Worm (Caenorhabditis elegans) whole organism, mixed stage, embryonic: ENCODE measurements around the gene mtq-2.
A peak's percentile ranks its signal among the peaks of the same experiment; 100 is the strongest.

Source experiments
- bed-3 ChIP-seq: fragments of 200-800 bp; sonication (Bioruptor generic); optimal IDR thresholded peaks from 3 replicates; lab custom pipeline; 2018; ENCODE audit warnings: mild to moderate bottlenecking, missing genetic modification characterization, moderate library complexity, missing compliant biosample characterization
- blmp-1 ChIP-seq: fragments of 150-350 bp; optimal IDR thresholded peaks from 2 replicates; lab custom pipeline; 2014; ENCODE audit warnings: missing biosample characterization, missing genetic modification characterization
- ceh-39 ChIP-seq: fragments of 150-350 bp; optimal IDR thresholded peaks from 2 replicates; lab custom pipeline; 2014; ENCODE audit warnings: missing biosample characterization, missing genetic modification characterization
- ceh-43 ChIP-seq: fragments of 200-800 bp; sonication (Bioruptor generic); optimal IDR thresholded peaks from 2 replicates; lab custom pipeline; 2018; ENCODE audit warnings: mild to moderate bottlenecking, missing genetic modification characterization, moderate library complexity, missing compliant biosample characterization
- ceh-83 ChIP-seq: fragments of 200-800 bp; sonication (Bioruptor generic); optimal IDR thresholded peaks from 2 replicates; lab custom pipeline; 2018; ENCODE audit warnings: mild to moderate bottlenecking, missing genetic modification characterization, missing compliant biosample characterization
- ces-1 ChIP-seq: fragments of 150-350 bp; optimal IDR thresholded peaks from 2 replicates; lab custom pipeline; 2014; ENCODE audit warnings: missing biosample characterization, missing genetic modification reagents, missing genetic modification characterization
- cnd-1 ChIP-seq: fragments of 200-800 bp; sonication (Bioruptor generic); optimal IDR thresholded peaks from 2 replicates; lab custom pipeline; 2018; ENCODE audit warnings: mild to moderate bottlenecking, missing genetic modification characterization, missing compliant biosample characterization
- drap-1 ChIP-seq: fragments of 200-800 bp; sonication (Bioruptor generic); optimal IDR thresholded peaks from 3 replicates; lab custom pipeline; 2018; ENCODE audit warnings: mild to moderate bottlenecking, missing genetic modification characterization, missing compliant biosample characterization
- elt-1 ChIP-seq: sonication (generic microtip); optimal IDR thresholded peaks from 2 replicates; lab custom pipeline; 2017; ENCODE audit warnings: missing genetic modification characterization, mild to moderate bottlenecking, missing compliant biosample characterization, antibody characterized with exemption, moderate library complexity, borderline replicate concordance; ENCODE audit not compliant: insufficient read depth
- elt-3 ChIP-seq: fragments of 150-350 bp; optimal IDR thresholded peaks from 2 replicates; lab custom pipeline; 2014; ENCODE audit warnings: missing biosample characterization, missing genetic modification characterization
- flh-1 ChIP-seq: fragments of 200-800 bp; sonication (Bioruptor generic); optimal IDR thresholded peaks from 2 replicates; lab custom pipeline; 2018; ENCODE audit warnings: mild to moderate bottlenecking, missing genetic modification characterization, moderate library complexity, missing compliant biosample characterization
- lin-13 ChIP-seq: fragments of 150-350 bp; optimal IDR thresholded peaks from 2 replicates; lab custom pipeline; 2014; ENCODE audit warnings: missing biosample characterization, missing genetic modification characterization
- lin-32 ChIP-seq: fragments of 200-800 bp; sonication (Bioruptor generic); optimal IDR thresholded peaks from 2 replicates; lab custom pipeline; 2018; ENCODE audit warnings: mild to moderate bottlenecking, missing genetic modification characterization, missing compliant biosample characterization
- lsy-2 ChIP-seq: fragments of 150-350 bp; optimal IDR thresholded peaks from 2 replicates; lab custom pipeline; 2014; ENCODE audit warnings: missing biosample characterization, missing genetic modification characterization
- mab-5 ChIP-seq: fragments of 150-350 bp; optimal IDR thresholded peaks from 2 replicates; lab custom pipeline; 2014; ENCODE audit warnings: missing biosample characterization, missing genetic modification characterization
- mep-1 ChIP-seq: fragments of 150-350 bp; optimal IDR thresholded peaks from 2 replicates; lab custom pipeline; 2017; ENCODE audit warnings: missing biosample characterization, missing genetic modification reagents, missing genetic modification characterization, inconsistent platforms
- mls-2 ChIP-seq: sonication (generic microtip); optimal IDR thresholded peaks from 2 replicates; lab custom pipeline; 2016; ENCODE audit warnings: mild to moderate bottlenecking, missing genetic modification characterization, moderate library complexity, missing compliant biosample characterization
- nhr-12 ChIP-seq: fragments of 150-350 bp; optimal IDR thresholded peaks from 2 replicates; lab custom pipeline; 2014; ENCODE audit warnings: missing biosample characterization, missing genetic modification characterization
- nhr-2 ChIP-seq: fragments of 150-350 bp; optimal IDR thresholded peaks from 2 replicates; lab custom pipeline; 2014; ENCODE audit warnings: missing biosample characterization, missing genetic modification characterization
- nhr-237 ChIP-seq: fragments of 150-350 bp; optimal IDR thresholded peaks from 2 replicates; lab custom pipeline; 2014; ENCODE audit warnings: missing biosample characterization, missing genetic modification characterization
- nhr-76 ChIP-seq: sonication (generic microtip); optimal IDR thresholded peaks from 2 replicates; lab custom pipeline; 2017; ENCODE audit warnings: missing biosample characterization, missing genetic modification characterization
- pha-4 ChIP-seq: fragments of 150-350 bp; optimal IDR thresholded peaks from 2 replicates; lab custom pipeline; 2018; ENCODE audit warnings: missing biosample characterization, missing genetic modification reagents, missing genetic modification characterization
- sem-2 ChIP-seq: fragments of 200-800 bp; sonication (Bioruptor generic); optimal IDR thresholded peaks from 2 replicates; lab custom pipeline; 2018; ENCODE audit warnings: mild to moderate bottlenecking, missing genetic modification characterization, missing compliant biosample characterization
- snpc-4 ChIP-seq: fragments of 150-350 bp; optimal IDR thresholded peaks from 2 replicates; lab custom pipeline; 2014; ENCODE audit warnings: missing biosample characterization, missing genetic modification characterization
- sptf-1 ChIP-seq: sonication (generic microtip); optimal IDR thresholded peaks from 2 replicates; lab custom pipeline; 2017; ENCODE audit warnings: mild to moderate bottlenecking, missing genetic modification characterization, moderate library complexity, missing compliant biosample characterization
- tbx-8 ChIP-seq: fragments of 200-800 bp; sonication (Bioruptor generic); optimal IDR thresholded peaks from 2 replicates; lab custom pipeline; 2018; ENCODE audit warnings: mild to moderate bottlenecking, missing genetic modification characterization, moderate library complexity, missing compliant biosample characterization
- unc-39 ChIP-seq: fragments of 150-350 bp; optimal IDR thresholded peaks from 2 replicates; lab custom pipeline; 2014; ENCODE audit warnings: missing biosample characterization, missing genetic modification characterization
- unc-62 ChIP-seq: fragments of 150-350 bp; optimal IDR thresholded peaks from 2 replicates; lab custom pipeline; 2014; ENCODE audit warnings: missing biosample characterization, missing genetic modification reagents, missing genetic modification characterization
- ztf-11 ChIP-seq: fragments of 150-350 bp; optimal IDR thresholded peaks from 2 replicates; lab custom pipeline; 2014; ENCODE audit warnings: missing biosample characterization, missing genetic modification characterization

The mtq-2 gene

ce11 chrII:2191383-2191782 is 2.1 kb upstream of the mtq-2 start:
- TF ChIP-seq ces-1 (GFP tag; lab: Kevin White, UChicago) (no peak), nhr-2 (tag; lab: Kevin White, UChicago) (no peak), unc-62 (GFP tag; lab: Kevin White, UChicago) (no peak), ceh-43 (GFP tag; lab: Kevin White, UChicago) (no peak), elt-3 (tag; lab: Kevin White, UChicago) (no peak), cnd-1 (no peak), mls-2 (tag; lab: Kevin White, UChicago) (no peak), lin-32 (GFP tag; lab: Kevin White, UChicago) (no peak), nhr-76 (no peak), ceh-39 (no peak), elt-1 (tag; lab: Kevin White, UChicago) (no peak), sem-2 (GFP tag; lab: Kevin White, UChicago) (no peak), drap-1 (GFP tag; lab: Kevin White, UChicago) (no peak), blmp-1 (tag; lab: Kevin White, UChicago) (no peak), pha-4 (tag; lab: Kevin White, UChicago) (no peak), nhr-237 (no peak), mab-5 (tag; lab: Kevin White, UChicago) (no peak), unc-39 (tag; lab: Kevin White, UChicago) (no peak), bed-3 (GFP tag; lab: Kevin White, UChicago) (no peak), mep-1 (tag; lab: Kevin White, UChicago) (no peak)

ce11 chrII:2190522-2190921 is 1.3 kb upstream of the mtq-2 start:
- TF ChIP-seq lsy-2 (tag; lab: Kevin White, UChicago) (no peak), lin-13 (tag; lab: Kevin White, UChicago) (no peak), mls-2 (tag; lab: Kevin White, UChicago) (no peak), snpc-4 (tag; lab: Kevin White, UChicago) (no peak), elt-3 (tag; lab: Kevin White, UChicago) (no peak), nhr-12 (tag; lab: Kevin White, UChicago) (no peak), sptf-1 (tag; lab: Kevin White, UChicago) (no peak), unc-39 (tag; lab: Kevin White, UChicago) (no peak), tbx-8 (no peak), blmp-1 (tag; lab: Kevin White, UChicago) (no peak)

- peak; percentile 64 for TF ChIP-seq lsy-2 (tag; lab: Kevin White, UChicago)
- TF ChIP-seq tbx-8 = no peak
Measured at ce11 chrII:2186730-2187129, 2.5 kb downstream of the mtq-2 start.

ce11 chrII:2186329-2186728 is 2.9 kb downstream of the mtq-2 start, which contains the start of gene gba-2:
Gene gba-2 (minus strand): TSS chrII:2186434.
- no peak for TF ChIP-seq flh-1
- TF ChIP-seq nhr-76 = no peak
- no peak for TF ChIP-seq lsy-2 (tag; lab: Kevin White, UChicago)
- no peak for TF ChIP-seq ceh-83 (GFP tag; lab: Kevin White, UChicago)
- no peak for TF ChIP-seq ceh-43 (GFP tag; lab: Kevin White, UChicago)
- no peak for TF ChIP-seq unc-62 (GFP tag; lab: Kevin White, UChicago)
- TF ChIP-seq drap-1 (GFP tag; lab: Kevin White, UChicago) = no peak

- no peak for TF ChIP-seq mep-1 (tag; lab: Kevin White, UChicago)
- no peak for TF ChIP-seq sem-2 (GFP tag; lab: Kevin White, UChicago)
- TF ChIP-seq tbx-8 = no peak
- no peak for TF ChIP-seq ceh-43 (GFP tag; lab: Kevin White, UChicago)
- TF ChIP-seq, all 35 proteins: peak for 0
Measured at ce11 chrII:2177735-2178134, 11.5 kb downstream of the mtq-2 start.

ce11 chrII:2176688-2177087 is 12.6 kb downstream of the mtq-2 start, which contains the start of gene gba-1:
Gene gba-1 (plus strand): TSS chrII:2176741.
- TF ChIP-seq lsy-2 (tag; lab: Kevin White, UChicago) (no peak), ztf-11 (no peak), bed-3 (GFP tag; lab: Kevin White, UChicago) (no peak), elt-1 (tag; lab: Kevin White, UChicago) (no peak), nhr-2 (tag; lab: Kevin White, UChicago) (no peak), sptf-1 (tag; lab: Kevin White, UChicago) (no peak), lin-13 (tag; lab: Kevin White, UChicago) (no peak), mls-2 (tag; lab: Kevin White, UChicago) (no peak), tbx-8 (no peak)
